Fruit fly (Drosophila melanogaster): Measurements from ENCODE around the gene CG32847.
A peak's percentile ranks its signal among the peaks of the same experiment; 100 is the strongest.

Gene CG32847

dm6 chr3L:15121272-15121671 is at the start of gene CG32847:
CG32847 (plus strand) TSS chr3L:15121572.
- TF ChIP-seq CG17806 (tag; optimal IDR thresholded peaks at IDR 0.05) (no peak), CG34367 (tag; optimal IDR thresholded peaks at IDR 0.05) (no peak), D1 (tag; optimal IDR thresholded peaks at IDR 0.05) (no peak), CG13204 (GFP tag; optimal IDR thresholded peaks at IDR 0.05) (no peak), CG12605 (GFP tag; IDR thresholded peaks at IDR 0.05) (no peak), Snoo (tag; optimal IDR thresholded peaks at IDR 0.05) (no peak), EcR (GFP tag; optimal IDR thresholded peaks at IDR 0.05) (no peak), CG10348 (GFP tag; IDR thresholded peaks at IDR 0.05) (no peak), CG8159 (tag; optimal IDR thresholded peaks at IDR 0.05) (no peak), CG9948 (tag; optimal IDR thresholded peaks at IDR 0.05) (no peak), gl (tag; optimal IDR thresholded peaks at IDR 0.05) (no peak), Pif1B (GFP tag; optimal IDR thresholded peaks at IDR 0.05) (no peak), Pif1A (GFP tag; optimal IDR thresholded peaks at IDR 0.05) (no peak)

- TF ChIP-seq CG8159 (tag; optimal IDR thresholded peaks at IDR 0.05) (no peak), CG10348 (GFP tag; IDR thresholded peaks at IDR 0.05) (no peak), EcR (GFP tag; optimal IDR thresholded peaks at IDR 0.05) (no peak), CG14655 (GFP tag; optimal IDR thresholded peaks at IDR 0.05) (no peak), CG32121 (GFP tag; IDR thresholded peaks at IDR 0.05) (no peak), Pif1B (GFP tag; optimal IDR thresholded peaks at IDR 0.05) (no peak), gl (tag; optimal IDR thresholded peaks at IDR 0.05) (no peak), rn (GFP tag; IDR thresholded peaks at IDR 0.05) (no peak), CG12605 (GFP tag; IDR thresholded peaks at IDR 0.05) (no peak), D1 (tag; optimal IDR thresholded peaks at IDR 0.05) (no peak), CG13204 (GFP tag; optimal IDR thresholded peaks at IDR 0.05) (no peak)
Observed at dm6 chr3L:15072149-15072548, 49.2 kb upstream of the CG32847 start.

dm6 chr3L:15073680-15074079 is 47.7 kb upstream of the CG32847 start:
- no peak for TF ChIP-seq CG8301 (tag; optimal IDR thresholded peaks at IDR 0.05)
- no peak for TF ChIP-seq Pif1B (GFP tag; optimal IDR thresholded peaks at IDR 0.05)
- no peak for TF ChIP-seq CG10348 (GFP tag; IDR thresholded peaks at IDR 0.05)
- TF ChIP-seq fd96Ca (GFP tag; IDR thresholded peaks at IDR 0.05), result no peak
- no peak for TF ChIP-seq Ets98B (GFP tag; IDR thresholded peaks at IDR 0.05)
- no peak for TF ChIP-seq CG8159 (tag; optimal IDR thresholded peaks at IDR 0.05)
- no peak for TF ChIP-seq CG4496 (GFP tag; IDR thresholded peaks at IDR 0.05)
- TF ChIP-seq D1 (tag; optimal IDR thresholded peaks at IDR 0.05), result no peak
- no peak for TF ChIP-seq Snoo (tag; optimal IDR thresholded peaks at IDR 0.05)
- no peak for TF ChIP-seq CG14655 (GFP tag; optimal IDR thresholded peaks at IDR 0.05)
- TF ChIP-seq Pif1A (GFP tag; optimal IDR thresholded peaks at IDR 0.05), result no peak
- TF ChIP-seq rn (GFP tag; IDR thresholded peaks at IDR 0.05), result no peak

- TF ChIP-seq Pif1A (GFP tag; optimal IDR thresholded peaks at IDR 0.05) (no peak), EcR (GFP tag; optimal IDR thresholded peaks at IDR 0.05) (peak; percentile 30)
Observed at dm6 chr3L:15076380-15076779, 45.0 kb upstream of the CG32847 start.

dm6 chr3L:15078347-15078746 is 43.0 kb upstream of the CG32847 start, which contains the start of gene Or71a:
Or71a (minus strand) TSS chr3L:15078447.
- no peak for TF ChIP-seq Snoo (tag; optimal IDR thresholded peaks at IDR 0.05)
- TF ChIP-seq CG13204 (GFP tag; optimal IDR thresholded peaks at IDR 0.05), result no peak
- TF ChIP-seq CG10348 (GFP tag; IDR thresholded peaks at IDR 0.05), result no peak
- TF ChIP-seq CG32121 (GFP tag; IDR thresholded peaks at IDR 0.05), result no peak
- no peak for TF ChIP-seq CG9948 (tag; optimal IDR thresholded peaks at IDR 0.05)
- TF ChIP-seq EcR (GFP tag; optimal IDR thresholded peaks at IDR 0.05), result no peak
- no peak for TF ChIP-seq Pif1B (GFP tag; optimal IDR thresholded peaks at IDR 0.05)
- no peak for TF ChIP-seq CG8301 (tag; optimal IDR thresholded peaks at IDR 0.05)
- no peak for TF ChIP-seq Ets98B (GFP tag; IDR thresholded peaks at IDR 0.05)
- TF ChIP-seq CG15710 (tag; optimal IDR thresholded peaks at IDR 0.05), result no peak
- no peak for TF ChIP-seq CG12605 (GFP tag; IDR thresholded peaks at IDR 0.05)
- TF ChIP-seq rn (GFP tag; IDR thresholded peaks at IDR 0.05), result no peak
- TF ChIP-seq CG8159 (tag; optimal IDR thresholded peaks at IDR 0.05), result no peak
- no peak for TF ChIP-seq CG4496 (GFP tag; IDR thresholded peaks at IDR 0.05)
- TF ChIP-seq CG34367 (tag; optimal IDR thresholded peaks at IDR 0.05), result no peak
- TF ChIP-seq D1 (tag; optimal IDR thresholded peaks at IDR 0.05), result no peak
- no peak for TF ChIP-seq gl (tag; optimal IDR thresholded peaks at IDR 0.05)
- TF ChIP-seq CG14655 (GFP tag; optimal IDR thresholded peaks at IDR 0.05), result no peak
- no peak for TF ChIP-seq CG17806 (tag; optimal IDR thresholded peaks at IDR 0.05)
- TF ChIP-seq Pif1A (GFP tag; optimal IDR thresholded peaks at IDR 0.05), result no peak

- TF ChIP-seq Ets98B (GFP tag; IDR thresholded peaks at IDR 0.05), result peak; percentile 27; the same call in 1 of the 2 replicates
- peak; percentile 9; the same call in 1 of the 2 replicates for TF ChIP-seq CG32121 (GFP tag; IDR thresholded peaks at IDR 0.05)
- TF ChIP-seq CG12605 (GFP tag; IDR thresholded peaks at IDR 0.05), result peak; percentile 35
- TF ChIP-seq Snoo (tag; optimal IDR thresholded peaks at IDR 0.05), result no peak
- TF ChIP-seq CG17806 (tag; optimal IDR thresholded peaks at IDR 0.05), result no peak
- no peak for TF ChIP-seq gl (tag; optimal IDR thresholded peaks at IDR 0.05)
- TF ChIP-seq CG14655 (GFP tag; optimal IDR thresholded peaks at IDR 0.05), result no peak
Observed at dm6 chr3L:15079278-15079677, 42.1 kb upstream of the CG32847 start.

- no peak for TF ChIP-seq rn (GFP tag; IDR thresholded peaks at IDR 0.05)
- TF ChIP-seq CG13204 (GFP tag; optimal IDR thresholded peaks at IDR 0.05), result no peak
- TF ChIP-seq fd96Ca (GFP tag; IDR thresholded peaks at IDR 0.05), result no peak
- TF ChIP-seq CG9948 (tag; optimal IDR thresholded peaks at IDR 0.05), result no peak
- no peak for TF ChIP-seq Pif1A (GFP tag; optimal IDR thresholded peaks at IDR 0.05)
- TF ChIP-seq CG17806 (tag; optimal IDR thresholded peaks at IDR 0.05), result no peak
- no peak for TF ChIP-seq Pif1B (GFP tag; optimal IDR thresholded peaks at IDR 0.05)
- TF ChIP-seq CG8159 (tag; optimal IDR thresholded peaks at IDR 0.05), result no peak
- TF ChIP-seq CG14655 (GFP tag; optimal IDR thresholded peaks at IDR 0.05), result no peak
- no peak for TF ChIP-seq CG10348 (GFP tag; IDR thresholded peaks at IDR 0.05)
- TF ChIP-seq D1 (tag; optimal IDR thresholded peaks at IDR 0.05), result no peak
- no peak for TF ChIP-seq EcR (GFP tag; optimal IDR thresholded peaks at IDR 0.05)
- no peak for TF ChIP-seq CG12605 (GFP tag; IDR thresholded peaks at IDR 0.05)
Observed at dm6 chr3L:15084288-15084687, 37.1 kb upstream of the CG32847 start.
